Fruit fly (Drosophila melanogaster): ENCODE data around the gene eIF4E1.
A peak's percentile ranks its signal among the peaks of the same experiment; 100 is the strongest.

eIF4E1 gene

dm6 chr3L:9399855-9400254, 2.4 kb downstream of the eIF4E1 start:
- TF ChIP-seq Med (GFP tag) (no peak), cwo (GFP tag; optimal IDR thresholded peaks at IDR 0.05) (no peak), Atf6 (GFP tag; IDR thresholded peaks at IDR 0.05) (0 out of 2 replicates have a peak, but pooled peaks have one; percentile 30), kah (GFP tag; optimal IDR thresholded peaks at IDR 0.05) (no peak), Vsx1 (GFP tag; optimal IDR thresholded peaks at IDR 0.05) (no peak), bbx (GFP tag; IDR thresholded peaks at IDR 0.05; ENCODE audit: partially characterized antibody) (0 out of 2 replicates have a peak, but pooled peaks have one; percentile 9)

dm6 chr3L:9399013-9399750, 3.1 kb downstream of the eIF4E1 start, which contains the start of gene CG4080:
CG4080 (minus strand) TSS chr3L:9399227.
- TF ChIP-seq pfk (GFP tag; optimal IDR thresholded peaks at IDR 0.05) = no peak
- TF ChIP-seq Dbx (GFP tag; IDR thresholded peaks at IDR 0.05) = peak; percentile 29; the same call in 1 of the 3 replicates
- peak in 1 of 3 experiments; percentile 17 for TF ChIP-seq Stat92E (GFP tag; optimal IDR thresholded peaks at IDR 0.05)
- no peak for TF ChIP-seq jing (GFP tag; optimal IDR thresholded peaks at IDR 0.05)
- no peak for TF ChIP-seq Rx (GFP tag; IDR thresholded peaks at IDR 0.05)
- no peak for TF ChIP-seq fu2 (GFP tag; optimal IDR thresholded peaks at IDR 0.05)
- peak; percentile 15 for TF ChIP-seq CG7839 (tag; optimal IDR thresholded peaks at IDR 0.05)
- no peak for TF ChIP-seq CG12236 (GFP tag; optimal IDR thresholded peaks at IDR 0.05)
- TF ChIP-seq CG17361 (GFP tag; IDR thresholded peaks at IDR 0.05) = peak; percentile 39; the same call in 1 of the 3 replicates
- TF ChIP-seq CG13424 (tag; optimal IDR thresholded peaks at IDR 0.05) = peak; percentile 17
- TF ChIP-seq Atf3 (GFP tag; optimal IDR thresholded peaks at IDR 0.05) = no peak
- peak; percentile 8 for TF ChIP-seq CG4424 (GFP tag; optimal IDR thresholded peaks at IDR 0.05)
- TF ChIP-seq PHDP (tag; optimal IDR thresholded peaks at IDR 0.05) = peak; percentile 43
- TF ChIP-seq CG34376 (GFP tag; optimal IDR thresholded peaks at IDR 0.05) = peak; percentile 55
- TF ChIP-seq CG10274 (GFP tag; optimal IDR thresholded peaks at IDR 0.05) = no peak
- no peak for TF ChIP-seq CG18764 (GFP tag; optimal IDR thresholded peaks at IDR 0.05)
- TF ChIP-seq bigmax (GFP tag; optimal IDR thresholded peaks at IDR 0.05) = no peak
- no peak for TF ChIP-seq tll (GFP tag; optimal IDR thresholded peaks at IDR 0.05)
- TF ChIP-seq CG13894 (tag; optimal IDR thresholded peaks at IDR 0.05) = peak; percentile 1
- TF ChIP-seq CG18011 (GFP tag; optimal IDR thresholded peaks at IDR 0.05) = peak; percentile 13
- TF ChIP-seq slp2 (GFP tag; optimal IDR thresholded peaks at IDR 0.05) = no peak
- no peak for TF ChIP-seq run (tag; optimal IDR thresholded peaks at IDR 0.05)
- TF ChIP-seq CG1024 (GFP tag; IDR thresholded peaks at IDR 0.05) = no peak
- peak; percentile 22 for TF ChIP-seq sug (tag; optimal IDR thresholded peaks at IDR 0.05)
- TF ChIP-seq HLH54F (GFP tag; optimal IDR thresholded peaks at IDR 0.05) = no peak
- TF ChIP-seq CG3726 (GFP tag; IDR thresholded peaks at IDR 0.05) = no peak
- no peak for TF ChIP-seq Dfd (GFP tag; optimal IDR thresholded peaks at IDR 0.05)
- no peak for TF ChIP-seq CG2889 (GFP tag; IDR thresholded peaks at IDR 0.05)
- TF ChIP-seq CG11247 (GFP tag; IDR thresholded peaks at IDR 0.05) = no peak
- no peak for TF ChIP-seq cad (GFP tag; optimal IDR thresholded peaks at IDR 0.05)
- no peak for TF ChIP-seq Awh (GFP tag; IDR thresholded peaks at IDR 0.05)
- no peak for TF ChIP-seq nom (GFP tag; optimal IDR thresholded peaks at IDR 0.05)
- TF ChIP-seq CG3281 (GFP tag; optimal IDR thresholded peaks at IDR 0.05) = no peak
- TF ChIP-seq Pdp1 (GFP tag; optimal IDR thresholded peaks at IDR 0.05) = peak in 1 of 2 experiments; percentile 22
- TF ChIP-seq Sin3A (optimal IDR thresholded peaks at IDR 0.05) = no peak
- TF ChIP-seq Camta (GFP tag; optimal IDR thresholded peaks at IDR 0.05) = peak; percentile 16
- no peak for TF ChIP-seq CG6272 (GFP tag; IDR thresholded peaks at IDR 0.05)
- TF ChIP-seq zen2 (GFP tag; IDR thresholded peaks at IDR 0.05; ENCODE audit: partially characterized antibody) = no peak; the same call in 2 of the 3 replicates
- TF ChIP-seq sens-2 (GFP tag; IDR thresholded peaks at IDR 0.05) = no peak
- no peak for TF ChIP-seq Fer2 (tag; optimal IDR thresholded peaks at IDR 0.05)
- peak; percentile 53; the same call in 1 of the 2 replicates for TF ChIP-seq stc (GFP tag; IDR thresholded peaks at IDR 0.05)
